Worm (Caenorhabditis elegans): ENCODE results near the gene R09D1.13.
"Not testable (repeated sequence)": the region's sequence is repeated elsewhere in the genome, so short reads cannot be mapped to it uniquely, and the experiment has no call there.

ce11 chrII:9459462-9459861, 14.2 kb upstream of the R09D1.13 start, which contains the start of gene R09D1.14:
- TF ChIP-seq med-1 (GFP tag; optimal IDR thresholded peaks at IDR 0.05; ENCODE audit: insufficient read depth); tab-1 (GFP tag; IDR thresholded peaks at IDR 0.05); T22C8.4 (GFP tag; IDR thresholded peaks at IDR 0.05); flt-1 (GFP tag; IDR thresholded peaks at IDR 0.05): not testable (repeated sequence)
